Fruit fly (Drosophila melanogaster) whole organism, prepupa: ENCODE results near the gene CG13837.

Source experiments
- CG10631 ChIP-seq: fragments of 200-800 bp; sonication (Bioruptor generic); optimal IDR thresholded peaks from 2 replicates; lab custom pipeline; 2016; ENCODE audit warnings: missing biosample characterization, missing genetic modification characterization
- CG10669 ChIP-seq: fragments of 200-800 bp; sonication (Bioruptor generic); optimal IDR thresholded peaks from 3 replicates; lab custom pipeline; 2018; ENCODE audit warnings: missing biosample characterization, mild to moderate bottlenecking, missing genetic modification characterization, moderate library complexity
- CG11294 ChIP-seq: fragments of 200-800 bp; sonication (Bioruptor generic); IDR thresholded peaks from 2 replicates; pipeline ENCODE4 v1.3.6; 2022; ENCODE audit warnings: missing biosample characterization, missing genetic modification characterization
- CG16779 ChIP-seq: fragments of 200-800 bp; sonication (Bioruptor generic); optimal IDR thresholded peaks from 3 replicates; lab custom pipeline; 2017; ENCODE audit warnings: missing biosample characterization, mild to moderate bottlenecking, missing genetic modification characterization
- CG6163 ChIP-seq: fragments of 200-800 bp; sonication (Bioruptor generic); IDR thresholded peaks from 3 replicates; pipeline ENCODE4 v1.3.6; 2022; ENCODE audit warnings: missing biosample characterization, missing genetic modification characterization
- Ets21C ChIP-seq: fragments of 200-800 bp; sonication (Bioruptor generic); optimal IDR thresholded peaks from 3 replicates; lab custom pipeline; 2016; ENCODE audit warnings: missing biosample characterization, missing genetic modification characterization
- Gug ChIP-seq: fragments of 200-800 bp; sonication (Bioruptor generic); IDR thresholded peaks from 2 replicates; pipeline ENCODE4 v1.3.6; 2022; ENCODE audit warnings: missing biosample characterization, missing genetic modification characterization
- Sox102F ChIP-seq: fragments of 200-800 bp; sonication (Bioruptor generic); optimal IDR thresholded peaks from 2 replicates; lab custom pipeline; 2016; ENCODE audit warnings: missing biosample characterization, mild to moderate bottlenecking, missing genetic modification characterization
- Sox15 ChIP-seq: fragments of 200-800 bp; sonication (Bioruptor generic); optimal IDR thresholded peaks from 3 replicates; lab custom pipeline; 2016; ENCODE audit warnings: missing biosample characterization, missing genetic modification characterization
- salr ChIP-seq, 2 experiments: fragments of 200-800 bp; sonication (Bioruptor generic); optimal IDR thresholded peaks; 3 replicates each; lab custom pipeline; 2016 to 2018; ENCODE audit warnings: missing biosample characterization in 2 of 2, missing genetic modification characterization in 2 of 2, mild to moderate bottlenecking in 1 of 2

DNA sequence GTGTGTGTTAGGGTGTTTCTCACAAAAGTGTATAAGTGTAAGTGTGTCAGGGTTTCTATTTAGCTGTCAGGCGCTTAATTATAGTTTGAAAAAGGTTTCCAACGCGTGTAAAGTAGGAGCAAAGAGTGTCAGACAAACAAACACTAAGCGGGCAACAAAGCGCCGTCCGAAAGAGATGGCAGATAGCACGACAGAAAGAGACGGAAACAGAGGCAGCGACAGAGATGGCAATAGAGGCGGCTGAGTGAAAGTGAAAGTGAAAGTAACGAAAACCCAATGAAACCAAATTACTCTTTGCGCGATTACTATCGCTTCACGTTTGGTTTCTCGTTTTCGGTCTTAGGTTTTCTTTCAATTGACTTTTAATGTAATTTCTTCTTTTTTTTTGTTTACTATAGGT, 30.7 kb downstream of the CG13837 start:
- no peak for TF ChIP-seq CG10631 (GFP tag; lab: Kevin White, UChicago)
- TF ChIP-seq Ets21C (GFP tag; lab: Kevin White, UChicago) = no peak
- no peak for TF ChIP-seq Sox102F (GFP tag; lab: Kevin White, UChicago)
- no peak for TF ChIP-seq CG16779 (tag; lab: Kevin White, UChicago)
- no peak for TF ChIP-seq CG6163 (GFP tag; lab: Robert Waterston, UW)
- TF ChIP-seq Gug (GFP tag; lab: Robert Waterston, UW) = no peak
- TF ChIP-seq CG11294 (GFP tag; lab: Robert Waterston, UW) = no peak
- TF ChIP-seq Sox15 (GFP tag; lab: Kevin White, UChicago) = no peak
- TF ChIP-seq salr (GFP tag; optimal IDR thresholded peaks at IDR 0.05; lab: Kevin White, UChicago) = no peak
- TF ChIP-seq CG10669 (GFP tag; lab: Kevin White, UChicago) = no peak
